Worm (Caenorhabditis elegans): ENCODE results near the gene C47D12.2.

Gene C47D12.2

DNA sequence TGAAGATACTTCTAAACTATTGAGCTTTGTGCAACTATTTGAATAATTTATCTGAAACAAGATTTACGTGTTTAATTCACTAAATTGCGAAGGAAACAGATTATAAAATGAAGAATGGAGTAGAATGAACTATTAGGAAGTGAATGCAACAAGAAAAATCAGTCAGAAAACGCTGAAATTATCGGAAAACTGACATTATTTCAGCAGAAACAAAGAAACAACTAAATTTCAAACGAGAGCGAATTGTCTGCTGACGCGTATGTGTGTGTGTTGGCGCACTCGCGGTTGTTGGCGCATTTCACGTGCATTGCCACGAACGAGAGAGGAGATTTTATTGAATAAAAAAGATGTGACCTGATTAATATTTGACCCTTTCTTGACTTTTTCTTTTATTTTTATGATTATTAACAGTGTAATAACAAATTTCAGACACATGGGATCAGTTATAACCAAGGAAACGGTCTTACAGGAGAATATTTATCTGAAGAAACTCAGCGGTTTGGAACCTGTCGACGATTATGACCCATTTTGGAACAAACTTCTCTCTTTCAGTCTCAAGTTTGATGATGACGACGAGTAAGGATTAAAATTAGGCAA is at the start of gene C47D12.2, which contains the start of gene trr-1:
TSS of gene C47D12.2 (plus strand) at position 430 of the 597 bp plus-strand sequence.
TSS of gene trr-1 (minus strand) at position 51 of the 597 bp plus-strand sequence.
- TF ChIP-seq hlh-11 (tag; optimal IDR thresholded peaks at IDR 0.05) = peak; percentile 65
- TF ChIP-seq aha-1 (tag) = peak; percentile 98
- TF ChIP-seq lsy-2 (tag; optimal IDR thresholded peaks at IDR 0.05) = peak in 1 of 2 experiments; percentile 34
- TF ChIP-seq dmd-9 (GFP tag; IDR thresholded peaks at IDR 0.05) = no peak
- TF ChIP-seq lin-1 (GFP tag; IDR thresholded peaks at IDR 0.05) = no peak
- TF ChIP-seq hlh-30 (tag; optimal IDR thresholded peaks at IDR 0.05; ENCODE audit: insufficient read depth) = no peak
- TF ChIP-seq nhr-11 (tag; optimal IDR thresholded peaks at IDR 0.05) = peak; percentile 29
- no peak for TF ChIP-seq ctbp-1 (GFP tag; IDR thresholded peaks at IDR 0.05)
- no peak for TF ChIP-seq pha-4 (GFP tag; IDR thresholded peaks at IDR 0.05)
- TF ChIP-seq pha-4 (tag; optimal IDR thresholded peaks at IDR 0.05) = peak; percentile 67
- TF ChIP-seq set-16 (GFP tag; IDR thresholded peaks at IDR 0.05) = no peak
- peak; percentile 81 for TF ChIP-seq nhr-6 (tag; optimal IDR thresholded peaks at IDR 0.05)
- TF ChIP-seq unc-62 (GFP tag; optimal IDR thresholded peaks at IDR 0.05 in 1 of 2) = peak in 1 of 2 experiments; percentile 98
- no peak for TF ChIP-seq unc-62 (tag; optimal IDR thresholded peaks at IDR 0.05)
- TF ChIP-seq gei-8 (GFP tag; optimal IDR thresholded peaks at IDR 0.05) = no peak
- peak; percentile 85 for TF ChIP-seq mes-2 (tag; optimal IDR thresholded peaks at IDR 0.05; ENCODE audit: poor library complexity, severe bottlenecking)
- TF ChIP-seq dpl-1 (GFP tag; optimal IDR thresholded peaks at IDR 0.05) = peak; percentile 87
- no peak for TF ChIP-seq nhr-77 (tag; optimal IDR thresholded peaks at IDR 0.05)
- peak; percentile 14 for TF ChIP-seq unc-130 (GFP tag; optimal IDR thresholded peaks at IDR 0.05)
- peak; percentile 22; the same call in 1 of the 2 replicates for TF ChIP-seq dmd-6 (GFP tag; IDR thresholded peaks at IDR 0.05)
- TF ChIP-seq vab-7 (GFP tag; IDR thresholded peaks at IDR 0.05) = no peak
- peak; percentile 54; the same call in 1 of the 2 replicates for TF ChIP-seq hmg-1.1 (GFP tag; IDR thresholded peaks at IDR 0.05)

DNA sequence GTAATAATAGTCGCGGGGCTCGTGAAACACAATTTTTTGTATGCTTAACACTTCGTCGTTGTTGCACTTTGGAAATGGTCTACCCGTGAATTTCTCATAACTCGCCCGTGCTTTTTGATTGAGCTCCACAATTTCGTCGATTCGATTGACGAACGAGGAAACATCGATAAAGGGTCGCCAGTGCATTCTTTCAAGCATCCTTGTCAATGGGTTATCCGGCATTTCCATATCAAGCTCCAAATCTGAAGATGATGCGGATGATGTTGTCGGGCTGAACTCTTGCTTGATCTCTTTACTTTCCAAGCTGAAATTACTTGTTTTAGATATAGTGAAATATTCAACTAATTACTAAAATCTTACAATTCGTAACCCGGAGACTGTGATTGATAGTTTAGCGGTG is 48.2 kb upstream of the C47D12.2 start:
- TF ChIP-seq dve-1 (tag; optimal IDR thresholded peaks at IDR 0.05; ENCODE audit: insufficient read depth) (no peak), unc-62 (GFP tag; optimal IDR thresholded peaks at IDR 0.05 in 1 of 2) (peak in 1 of 2 experiments; percentile 91), unc-62 (tag; optimal IDR thresholded peaks at IDR 0.05) (no peak)

DNA sequence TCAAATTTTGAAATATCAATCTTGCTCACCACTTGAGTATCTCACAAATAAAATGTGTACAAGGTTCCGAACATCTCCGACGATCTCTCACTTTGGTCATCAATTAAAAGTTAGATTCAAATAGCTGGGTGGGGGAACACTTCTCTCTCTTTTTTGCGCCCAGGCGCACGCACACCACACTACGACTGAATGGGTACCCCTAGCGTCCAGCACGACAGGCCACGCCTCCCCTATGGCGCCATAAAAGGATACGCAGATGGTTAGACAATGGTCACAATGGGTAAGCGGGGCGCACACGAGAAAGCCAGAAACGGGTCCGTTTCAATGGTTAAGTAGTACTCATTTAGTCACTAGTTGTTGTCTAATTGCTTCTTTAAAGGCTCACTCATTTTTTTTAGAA is 46.1 kb upstream of the C47D12.2 start:
- TF ChIP-seq nhr-111 (GFP tag; optimal IDR thresholded peaks at IDR 0.05) (no peak), mes-2 (tag; optimal IDR thresholded peaks at IDR 0.05; ENCODE audit: poor library complexity, severe bottlenecking) (peak; percentile 21), vab-7 (GFP tag; IDR thresholded peaks at IDR 0.05) (no peak), mep-1 (tag; optimal IDR thresholded peaks at IDR 0.05) (peak; percentile 41), hlh-30 (tag; optimal IDR thresholded peaks at IDR 0.05; ENCODE audit: insufficient read depth) (peak; percentile 28), ctbp-1 (GFP tag; IDR thresholded peaks at IDR 0.05) (0 out of 2 replicates have a peak, but pooled peaks have one; percentile 27), hlh-11 (tag; optimal IDR thresholded peaks at IDR 0.05) (peak; percentile 1), mdl-1 (tag; optimal IDR thresholded peaks at IDR 0.05) (peak in 1 of 2 experiments; percentile 10), unc-62 (GFP tag; optimal IDR thresholded peaks at IDR 0.05 in 1 of 2) (peak in 1 of 2 experiments; percentile 86), unc-62 (tag; optimal IDR thresholded peaks at IDR 0.05) (no peak), hmg-1.1 (GFP tag; IDR thresholded peaks at IDR 0.05) (peak; percentile 60), ztf-11 (tag; optimal IDR thresholded peaks at IDR 0.05) (no peak)

DNA sequence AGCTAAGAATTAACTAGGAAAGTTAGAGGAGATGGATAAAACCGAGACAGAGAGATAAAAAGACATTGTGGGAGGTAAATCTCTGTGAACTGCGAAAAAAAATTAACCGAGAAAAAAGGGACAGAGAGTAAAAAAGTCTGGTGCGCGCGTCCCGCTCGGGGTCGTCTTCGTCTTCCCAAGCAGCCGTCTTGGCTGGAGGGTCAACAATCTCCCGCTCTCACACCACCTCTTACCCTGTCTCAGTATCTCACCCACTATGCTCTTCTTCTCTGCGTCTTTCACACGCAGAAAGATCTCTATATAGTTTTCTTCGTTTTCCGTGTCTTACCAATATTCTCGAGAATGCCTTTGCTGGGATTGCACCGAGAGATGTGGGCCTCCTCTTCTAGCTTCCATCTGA is 43.4 kb upstream of the C47D12.2 start:
- TF ChIP-seq mes-2 (tag; optimal IDR thresholded peaks at IDR 0.05; ENCODE audit: poor library complexity, severe bottlenecking) = peak; percentile 33
- TF ChIP-seq saeg-2 (GFP tag; IDR thresholded peaks at IDR 0.05) = no peak
- no peak for TF ChIP-seq lir-3 (tag; optimal IDR thresholded peaks at IDR 0.05)
- TF ChIP-seq nhr-11 (tag; optimal IDR thresholded peaks at IDR 0.05) = no peak
- TF ChIP-seq rbr-2 (tag; optimal IDR thresholded peaks at IDR 0.05) = peak; percentile 41
- no peak for TF ChIP-seq F37D6.2 (tag; optimal IDR thresholded peaks at IDR 0.05)
- peak in 1 of 2 experiments; percentile 16 for TF ChIP-seq hif-1 (tag; optimal IDR thresholded peaks at IDR 0.05)
- peak; percentile 49 for TF ChIP-seq hlh-30 (tag; optimal IDR thresholded peaks at IDR 0.05; ENCODE audit: insufficient read depth)
- no peak for TF ChIP-seq daf-16 (GFP tag; optimal IDR thresholded peaks at IDR 0.05)
- peak; percentile 40 for TF ChIP-seq daf-16 (tag; optimal IDR thresholded peaks at IDR 0.05)
- peak; percentile 48 for TF ChIP-seq dmd-6 (GFP tag; IDR thresholded peaks at IDR 0.05)
- no peak for TF ChIP-seq snpc-4 (tag; optimal IDR thresholded peaks at IDR 0.05)
- TF ChIP-seq hlh-11 (tag; optimal IDR thresholded peaks at IDR 0.05) = peak; percentile 53
- TF ChIP-seq fkh-10 (GFP tag; optimal IDR thresholded peaks at IDR 0.05) = peak; percentile 29
- TF ChIP-seq mep-1 (tag; optimal IDR thresholded peaks at IDR 0.05) = peak; percentile 52
- no peak for TF ChIP-seq zip-11 (GFP tag; IDR thresholded peaks at IDR 0.05)
- no peak for TF ChIP-seq duxl-1 (tag; optimal IDR thresholded peaks at IDR 0.05; ENCODE audit: poor library complexity)
- peak in 1 of 2 experiments; percentile 41 for TF ChIP-seq lsy-2 (tag; optimal IDR thresholded peaks at IDR 0.05)
- peak; percentile 6 for TF ChIP-seq nhr-48 (tag; optimal IDR thresholded peaks at IDR 0.05)
- peak; percentile 47 for TF ChIP-seq nhr-28 (tag; optimal IDR thresholded peaks at IDR 0.05)
- TF ChIP-seq ztf-7 (tag; optimal IDR thresholded peaks at IDR 0.05) = no peak
- TF ChIP-seq hmg-1.1 (GFP tag; IDR thresholded peaks at IDR 0.05) = peak; percentile 83
- peak; percentile 51 for TF ChIP-seq nhr-77 (tag; optimal IDR thresholded peaks at IDR 0.05)
- TF ChIP-seq ctbp-1 (GFP tag; IDR thresholded peaks at IDR 0.05) = 0 out of 2 replicates have a peak, but pooled peaks have one; percentile 42
- TF ChIP-seq mdl-1 (tag; optimal IDR thresholded peaks at IDR 0.05) = peak in 1 of 2 experiments; percentile 63
- peak; percentile 26; the same call in 1 of the 2 replicates for TF ChIP-seq set-16 (GFP tag; IDR thresholded peaks at IDR 0.05)
